Fruit fly (Drosophila melanogaster) whole organism: ENCODE results near the gene msi.

Experiments
- CG8478 ChIP-seq: fragments of >200 bp; optimal IDR thresholded peaks from 2 replicates; lab custom pipeline; 2018; ENCODE audit warnings: inconsistent platforms
- Dll ChIP-seq: fragments of >200 bp; optimal IDR thresholded peaks from 2 replicates; lab custom pipeline; 2017
- EcR ChIP-seq, 2 experiments: fragments of >200 bp; optimal IDR thresholded peaks; 2 replicates each; lab custom pipeline; 2017; ENCODE audit warnings: missing biosample characterization in 2 of 2, missing genetic modification characterization in 2 of 2, missing genetic modification reagents in 2 of 2
- pan ChIP-seq: fragments of >200 bp; optimal IDR thresholded peaks from 2 replicates; lab custom pipeline; 2017
- psq ChIP-seq: fragments of >200 bp; optimal IDR thresholded peaks from 2 replicates; lab custom pipeline; 2017
- usp ChIP-seq: fragments of >200 bp; optimal IDR thresholded peaks from 2 replicates; lab custom pipeline; 2017; ENCODE audit warnings: missing biosample characterization, missing genetic modification characterization, mixed read lengths

msi gene

dm6 chr3R:25529289-25529688, 13.4 kb downstream of the msi start:
- TF ChIP-seq psq (lab: Kevin White, UChicago) = no peak
- no peak for TF ChIP-seq pan (lab: Kevin White, UChicago)
- no peak for TF ChIP-seq Dll (lab: Kevin White, UChicago)
- TF ChIP-seq EcR (GFP tag; optimal IDR thresholded peaks at IDR 0.05; lab: Kevin White, UChicago) = no peak
- TF ChIP-seq usp (GFP tag; lab: Kevin White, UChicago) = no peak
- TF ChIP-seq CG8478 (lab: Kevin White, UChicago) = no peak

dm6 chr3R:25531905-25532387, 16.0 kb downstream of the msi start:
- TF ChIP-seq pan (lab: Kevin White, UChicago) = no peak
- TF ChIP-seq usp (GFP tag; lab: Kevin White, UChicago) = no peak
- TF ChIP-seq psq (lab: Kevin White, UChicago) = no peak
- TF ChIP-seq Dll (lab: Kevin White, UChicago) = no peak
- peak in 1 of 2 experiments; percentile 51 for TF ChIP-seq EcR (GFP tag; optimal IDR thresholded peaks at IDR 0.05; lab: Kevin White, UChicago)

- TF ChIP-seq EcR (GFP tag; optimal IDR thresholded peaks at IDR 0.05; lab: Kevin White, UChicago) = peak in 1 of 2 experiments; percentile 48
- TF ChIP-seq usp (GFP tag; lab: Kevin White, UChicago) = no peak
- TF ChIP-seq Dll (lab: Kevin White, UChicago) = no peak
These were observed 16.7 kb downstream of the msi start for dm6 chr3R:25532406-25533225.

DNA sequence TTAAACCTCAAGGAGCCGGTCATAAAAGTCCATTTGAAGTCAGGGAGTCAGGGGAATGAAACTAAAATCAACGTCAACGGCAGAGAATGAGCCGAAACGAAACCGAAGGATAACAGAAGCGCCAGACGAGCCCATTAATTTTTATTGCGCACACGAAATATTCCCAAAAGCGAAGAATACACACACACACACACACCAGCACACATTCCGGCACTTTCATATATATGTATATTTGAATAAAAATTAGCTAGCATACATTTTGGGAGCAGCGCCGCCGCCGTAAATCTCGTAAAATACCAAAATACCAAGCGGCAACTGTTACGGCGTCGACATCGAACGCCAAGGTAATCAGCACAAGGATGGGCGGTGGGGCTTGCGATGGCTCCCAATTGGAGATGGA, 23.2 kb downstream of the msi start:
- TF ChIP-seq usp (GFP tag; lab: Kevin White, UChicago) = no peak

dm6 chr3R:25543565-25544317, 27.8 kb downstream of the msi start:
- TF ChIP-seq usp (GFP tag; lab: Kevin White, UChicago) (no peak), Dll (lab: Kevin White, UChicago) (no peak), psq (lab: Kevin White, UChicago) (no peak), CG8478 (lab: Kevin White, UChicago) (no peak), EcR (GFP tag; optimal IDR thresholded peaks at IDR 0.05; lab: Kevin White, UChicago) (no peak), pan (lab: Kevin White, UChicago) (no peak)

DNA sequence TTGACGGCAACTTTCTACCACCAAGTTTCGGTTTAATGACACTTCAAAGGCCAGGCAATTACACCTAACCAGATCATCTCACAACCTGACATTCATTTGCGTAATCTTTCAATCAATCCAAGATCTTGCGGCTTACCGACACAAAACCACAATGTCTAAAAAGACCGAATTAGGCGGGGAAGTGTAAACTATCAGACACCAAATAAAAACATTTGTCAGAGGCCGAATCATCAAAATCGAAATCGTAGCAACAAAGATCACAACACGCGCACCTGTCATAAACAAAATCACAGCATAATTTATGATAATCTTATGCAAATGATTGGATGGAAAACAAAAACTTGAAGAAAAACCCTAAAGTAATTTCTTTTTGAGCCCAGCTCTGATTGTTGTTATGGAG, 33.8 kb downstream of the msi start:
- TF ChIP-seq psq (lab: Kevin White, UChicago) = no peak
- TF ChIP-seq usp (GFP tag; lab: Kevin White, UChicago) = no peak
- TF ChIP-seq pan (lab: Kevin White, UChicago) = no peak
- TF ChIP-seq CG8478 (lab: Kevin White, UChicago) = no peak
- TF ChIP-seq Dll (lab: Kevin White, UChicago) = no peak
- TF ChIP-seq EcR (GFP tag; optimal IDR thresholded peaks at IDR 0.05; lab: Kevin White, UChicago) = no peak

DNA sequence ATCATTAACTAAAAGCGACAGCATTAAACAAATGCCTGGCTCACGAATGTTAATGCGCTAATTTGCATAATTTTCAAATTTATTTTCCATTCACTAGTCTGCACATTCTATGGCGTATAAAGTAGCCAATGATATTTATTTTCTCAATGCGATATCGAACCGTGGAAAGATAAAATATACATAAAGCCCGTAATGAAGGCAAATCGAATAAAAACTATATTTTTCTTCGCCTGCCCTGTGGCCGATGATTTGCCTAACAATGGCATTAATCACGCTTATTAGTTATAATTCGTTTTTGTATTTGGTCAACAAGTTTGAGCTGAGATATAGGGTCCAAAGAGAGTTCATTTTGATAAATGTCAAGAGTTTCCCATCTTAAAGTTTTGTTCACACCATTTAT, 34.5 kb downstream of the msi start:
- TF ChIP-seq CG8478 (lab: Kevin White, UChicago) (no peak), usp (GFP tag; lab: Kevin White, UChicago) (no peak), EcR (GFP tag; optimal IDR thresholded peaks at IDR 0.05; lab: Kevin White, UChicago) (no peak), Dll (lab: Kevin White, UChicago) (no peak), pan (lab: Kevin White, UChicago) (no peak), psq (lab: Kevin White, UChicago) (no peak)

dm6 chr3R:25552181-25552580, 36.3 kb downstream of the msi start:
- TF ChIP-seq usp (GFP tag; lab: Kevin White, UChicago) = no peak
- TF ChIP-seq CG8478 (lab: Kevin White, UChicago) = no peak
- TF ChIP-seq Dll (lab: Kevin White, UChicago) = no peak
- TF ChIP-seq EcR (GFP tag; optimal IDR thresholded peaks at IDR 0.05; lab: Kevin White, UChicago) = no peak
- no peak for TF ChIP-seq psq (lab: Kevin White, UChicago)
- no peak for TF ChIP-seq pan (lab: Kevin White, UChicago)

DNA sequence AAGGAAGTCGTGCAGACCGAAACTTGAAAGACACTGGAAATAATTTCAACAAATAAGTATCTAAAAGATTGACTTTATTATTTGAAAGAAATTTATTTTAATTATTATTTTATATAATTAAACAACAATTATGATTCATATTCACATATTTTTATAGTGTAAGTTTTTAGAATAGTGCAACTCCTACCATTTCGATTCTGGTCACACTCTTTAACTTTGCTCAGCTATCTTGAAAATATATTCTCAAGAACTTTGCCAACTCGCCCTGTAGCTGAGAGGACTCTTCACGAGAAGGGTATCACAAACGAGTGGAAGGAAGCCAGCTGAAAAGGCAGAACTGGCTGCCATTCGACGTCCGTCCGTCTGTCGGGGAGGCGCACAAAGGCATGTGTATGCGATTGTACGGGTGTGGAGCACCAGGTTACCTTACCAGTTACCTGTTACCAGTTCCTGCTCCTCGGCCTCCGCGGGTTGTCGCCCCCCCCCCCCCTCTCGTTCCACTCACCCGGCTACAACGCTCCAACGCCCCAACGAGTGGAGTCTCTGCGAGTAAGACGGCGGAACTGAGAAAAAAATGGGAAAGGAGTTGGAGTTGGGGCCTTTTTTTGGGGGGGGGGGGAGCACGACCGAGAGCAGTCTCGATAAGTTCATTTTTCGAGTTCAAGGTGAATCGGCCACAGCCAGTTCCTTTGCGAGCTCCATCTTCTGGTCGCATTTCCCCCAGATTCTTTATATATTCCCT, 39.6 kb downstream of the msi start:
- TF ChIP-seq pan (lab: Kevin White, UChicago) (no peak), EcR (GFP tag; optimal IDR thresholded peaks at IDR 0.05; lab: Kevin White, UChicago) (peak in 1 of 2 experiments; percentile 72)

dm6 chr3R:25559348-25559747, 43.4 kb downstream of the msi start:
- TF ChIP-seq usp (GFP tag; lab: Kevin White, UChicago) (no peak), CG8478 (lab: Kevin White, UChicago) (no peak), psq (lab: Kevin White, UChicago) (no peak), EcR (GFP tag; optimal IDR thresholded peaks at IDR 0.05; lab: Kevin White, UChicago) (no peak)

- no peak for TF ChIP-seq pan (lab: Kevin White, UChicago)
- no peak for TF ChIP-seq CG8478 (lab: Kevin White, UChicago)
These were observed 67.2 kb downstream of the msi start, which contains the start of gene CG4582 for dm6 chr3R:25583079-25583478. Gene CG4582 (minus strand): TSS chr3R:25583179.
